Fruit fly (Drosophila melanogaster): ENCODE results near the gene CG4592.
A peak's percentile ranks its signal among the peaks of the same experiment; 100 is the strongest.

CG4592 gene

dm6 chr2L:9918020-9918959, 3.1 kb upstream of the CG4592 start, which contains the start of the genes CG5885 and CG4598 (continued):
- TF ChIP-seq run (tag; optimal IDR thresholded peaks at IDR 0.05): peak; percentile 17
- peak; percentile 60; the same call in 1 of the 2 replicates for TF ChIP-seq lmd (GFP tag; IDR thresholded peaks at IDR 0.05)
- TF ChIP-seq CG13123 (GFP tag; optimal IDR thresholded peaks at IDR 0.05): peak; percentile 26
- peak; percentile 72; the same call in 2 of the 3 replicates for TF ChIP-seq zen2 (GFP tag; IDR thresholded peaks at IDR 0.05; ENCODE audit: partially characterized antibody)
- no peak for TF ChIP-seq sima (GFP tag; optimal IDR thresholded peaks at IDR 0.05)
- TF ChIP-seq CG10565 (GFP tag; optimal IDR thresholded peaks at IDR 0.05): no peak
- no peak for TF ChIP-seq Max (GFP tag; optimal IDR thresholded peaks at IDR 0.05)
- peak; percentile 64 for TF ChIP-seq CG31441 (GFP tag; IDR thresholded peaks at IDR 0.05)
- peak; percentile 95 for TF ChIP-seq E2f2 (GFP tag; IDR thresholded peaks at IDR 0.05)
- TF ChIP-seq Abd-B (GFP tag; optimal IDR thresholded peaks at IDR 0.05): peak; percentile 44
- no peak for TF ChIP-seq Elba2 (GFP tag; optimal IDR thresholded peaks at IDR 0.05)
- TF ChIP-seq eyg (GFP tag; optimal IDR thresholded peaks at IDR 0.05): no peak
- TF ChIP-seq CG12071 (GFP tag; optimal IDR thresholded peaks at IDR 0.05): no peak
- 0 out of 3 replicates have a peak, but pooled peaks have one; percentile 28 for TF ChIP-seq CG2889 (GFP tag; IDR thresholded peaks at IDR 0.05)
- peak; percentile 0 for TF ChIP-seq CG1233 (GFP tag; optimal IDR thresholded peaks at IDR 0.05)
- TF ChIP-seq NfI (GFP tag; optimal IDR thresholded peaks at IDR 0.05): peak; percentile 69
- peak; percentile 89 for TF ChIP-seq YL-1 (GFP tag; optimal IDR thresholded peaks at IDR 0.05)
- 0 out of 3 replicates have a peak, but pooled peaks have one; percentile 45 for TF ChIP-seq CG3726 (GFP tag; IDR thresholded peaks at IDR 0.05)
- peak; percentile 44 for TF ChIP-seq Lhr (GFP tag; optimal IDR thresholded peaks at IDR 0.05)
- TF ChIP-seq pnt (GFP tag; optimal IDR thresholded peaks at IDR 0.05): peak; percentile 55
- peak; percentile 66 for TF ChIP-seq CG10209 (GFP tag; optimal IDR thresholded peaks at IDR 0.05)
- peak; percentile 76 for TF ChIP-seq Bgb (GFP tag; IDR thresholded peaks at IDR 0.05; ENCODE audit: partially characterized antibody)
- TF ChIP-seq CG1832 (GFP tag; optimal IDR thresholded peaks at IDR 0.05): no peak
- peak; percentile 89 for TF ChIP-seq sens (GFP tag)
- peak; percentile 25 for TF ChIP-seq CG10147 (GFP tag; optimal IDR thresholded peaks at IDR 0.05)
- TF ChIP-seq nau (GFP tag; optimal IDR thresholded peaks at IDR 0.05): no peak
- no peak for TF ChIP-seq GATAe (GFP tag; conservative IDR thresholded peaks at IDR 0.05)
- TF ChIP-seq nom (GFP tag; optimal IDR thresholded peaks at IDR 0.05): peak; percentile 96
- TF ChIP-seq pita (GFP tag; optimal IDR thresholded peaks at IDR 0.05): no peak
- TF ChIP-seq BEAF-32 (GFP tag; optimal IDR thresholded peaks at IDR 0.05): peak; percentile 82
- peak; percentile 50 for TF ChIP-seq B-H2 (GFP tag; optimal IDR thresholded peaks at IDR 0.05)
- no peak for TF ChIP-seq CG11398 (GFP tag; optimal IDR thresholded peaks at IDR 0.05)
- TF ChIP-seq trem (tag; optimal IDR thresholded peaks at IDR 0.05): peak; percentile 23
- TF ChIP-seq Sry-β (GFP tag; optimal IDR thresholded peaks at IDR 0.05): no peak
- TF ChIP-seq CG12744 (GFP tag; optimal IDR thresholded peaks at IDR 0.05): no peak
- TF ChIP-seq Asciz (GFP tag; optimal IDR thresholded peaks at IDR 0.05): peak; percentile 31
- TF ChIP-seq CG7786 (GFP tag; optimal IDR thresholded peaks at IDR 0.05): peak; percentile 41
- peak; percentile 42 for TF ChIP-seq psq (GFP tag; optimal IDR thresholded peaks at IDR 0.05)
- peak; percentile 56 for TF ChIP-seq Meics (GFP tag; optimal IDR thresholded peaks at IDR 0.05)
- TF ChIP-seq CG9609 (GFP tag; optimal IDR thresholded peaks at IDR 0.05): no peak
- peak; percentile 58 for TF ChIP-seq inv (GFP tag; IDR thresholded peaks at IDR 0.05; ENCODE audit: partially characterized antibody)
- no peak for TF ChIP-seq CG8089 (GFP tag; optimal IDR thresholded peaks at IDR 0.05)
- TF ChIP-seq pan (optimal IDR thresholded peaks at IDR 0.05): no peak
- peak in 1 of 2 experiments; percentile 64 for TF ChIP-seq pan (GFP tag; optimal IDR thresholded peaks at IDR 0.05 in 1 of 2, IDR thresholded peaks at IDR 0.05 in 1 of 2)
- TF ChIP-seq gcm (GFP tag; optimal IDR thresholded peaks at IDR 0.05): peak; percentile 38
- peak; percentile 78 for TF ChIP-seq ranshi (GFP tag; IDR thresholded peaks at IDR 0.05)
- no peak for TF ChIP-seq CG10321 (GFP tag; IDR thresholded peaks at IDR 0.05)
- TF ChIP-seq CG30020 (tag; optimal IDR thresholded peaks at IDR 0.05): peak; percentile 54
